Worm (Caenorhabditis elegans): ENCODE results near the gene C48B4.13.

ce11 chrIII:9542816-9543215 is 25.7 kb upstream of the C48B4.13 start, which contains the start of gene eif-2Balpha:
- peak; percentile 56 for TF ChIP-seq W03F9.2 (tag; optimal IDR thresholded peaks at IDR 0.05)
- TF ChIP-seq him-1 (tag; optimal IDR thresholded peaks at IDR 0.05), result no peak
